Fruit fly (Drosophila melanogaster): ENCODE results near the gene Nhe2.

- TF ChIP-seq CG13204 (GFP tag; optimal IDR thresholded peaks at IDR 0.05) (no peak), CG9948 (tag; optimal IDR thresholded peaks at IDR 0.05) (no peak), D1 (tag; optimal IDR thresholded peaks at IDR 0.05) (no peak), CG14655 (GFP tag; optimal IDR thresholded peaks at IDR 0.05) (no peak), CG34367 (tag; optimal IDR thresholded peaks at IDR 0.05) (no peak)
These were observed 21.7 kb upstream of the Nhe2 start, which contains the start of gene CG33511 for dm6 chr2L:21082444-21083201.
